Worm (Caenorhabditis elegans): ENCODE measurements around the gene spon-1.

ce11 chrII:7072315-7072589 lies 44.1 kb upstream of the spon-1 start, which contains the start of gene kars-1:
- TF ChIP-seq aly-2 (tag; optimal IDR thresholded peaks at IDR 0.05): no peak
- no peak for TF ChIP-seq snpc-4 (tag; optimal IDR thresholded peaks at IDR 0.05)
- no peak for TF ChIP-seq lin-39 (tag; optimal IDR thresholded peaks at IDR 0.05)
- TF ChIP-seq nhr-21 (tag; optimal IDR thresholded peaks at IDR 0.05): no peak
- no peak for TF ChIP-seq egl-27 (tag; optimal IDR thresholded peaks at IDR 0.05)
- TF ChIP-seq unc-62 (GFP tag; optimal IDR thresholded peaks at IDR 0.05): no peak
- no peak for TF ChIP-seq ztf-11 (tag; optimal IDR thresholded peaks at IDR 0.05)
- no peak for TF ChIP-seq mab-5 (tag; optimal IDR thresholded peaks at IDR 0.05)
